Worm (Caenorhabditis elegans) whole organism, early embryonic: Measurements from ENCODE around the gene clec-140.

Source experiments
- ama-1 ChIP-seq: fragments of 150-350 bp; optimal IDR thresholded peaks from 2 replicates; lab custom pipeline; 2014
- ets-7 ChIP-seq: sonication (generic microtip); optimal IDR thresholded peaks from 2 replicates; lab custom pipeline; 2016; ENCODE audit warnings: missing genotype, missing genetic modification characterization, missing compliant biosample characterization
- flt-1 ChIP-seq: fragments of 200-800 bp; sonication (Bioruptor generic); IDR thresholded peaks from 2 replicates; pipeline ENCODE4 v1.3.6; 2022; ENCODE audit warnings: missing genetic modification characterization, missing compliant biosample characterization
- hmg-4 ChIP-seq: fragments of 200-800 bp; sonication (Bioruptor generic); optimal IDR thresholded peaks from 2 replicates; lab custom pipeline; 2018; ENCODE audit warnings: mild to moderate bottlenecking, missing genetic modification characterization, missing compliant biosample characterization
- scrt-1 ChIP-seq: fragments of 200-800 bp; sonication (Bioruptor generic); IDR thresholded peaks from 2 replicates; pipeline ENCODE4 v1.3.6; 2022; ENCODE audit warnings: missing genetic modification characterization, missing compliant biosample characterization

ce11 chrII:4696055-4696454 is 23.2 kb downstream of the clec-140 start:
- TF ChIP-seq ets-7 (no peak), flt-1 (GFP tag; lab: Robert Waterston, UW) (no peak), scrt-1 (no peak), ama-1 (lab: Kevin White, UChicago) (no peak), hmg-4 (GFP tag; lab: Kevin White, UChicago) (no peak)
